Worm (Caenorhabditis elegans) whole organism, midembryonic: Measurements from ENCODE around the gene T26C5.4.

Source experiments
- T22C8.4 ChIP-seq: fragments of 200-800 bp; sonication (Bioruptor generic); IDR thresholded peaks from 2 replicates; pipeline ENCODE4 v1.3.6; 2022; ENCODE audit warnings: missing genetic modification characterization, missing compliant biosample characterization
- flt-1 ChIP-seq: fragments of 200-800 bp; sonication (Bioruptor generic); IDR thresholded peaks from 2 replicates; pipeline ENCODE4 v1.3.6; 2022; ENCODE audit warnings: missing genetic modification characterization, missing compliant biosample characterization
- klf-2 ChIP-seq: fragments of 200-800 bp; sonication (Bioruptor generic); conservative IDR thresholded peaks from 2 replicates; pipeline ENCODE4 v1.3.6; 2022; ENCODE audit warnings: missing genetic modification reagents, missing genetic modification characterization, missing compliant biosample characterization
- med-1 ChIP-seq: sonication (generic microtip); optimal IDR thresholded peaks from 2 replicates; lab custom pipeline; 2017; ENCODE audit warnings: missing genetic modification characterization, mild to moderate bottlenecking, missing compliant biosample characterization, antibody characterized with exemption, missing genetic modification reagents; ENCODE audit not compliant: insufficient read depth
- ztf-23 ChIP-seq: fragments of 200-800 bp; sonication (Bioruptor generic); IDR thresholded peaks from 2 replicates; pipeline ENCODE4 v1.3.6; 2022; ENCODE audit warnings: missing genetic modification reagents, missing genetic modification characterization, missing compliant biosample characterization
- ztf-29 ChIP-seq: fragments of 200-800 bp; sonication (Bioruptor generic); IDR thresholded peaks from 2 replicates; pipeline ENCODE4 v1.3.6; 2022; ENCODE audit warnings: missing genetic modification reagents, missing genetic modification characterization, missing compliant biosample characterization

- no peak for TF ChIP-seq klf-2 (GFP tag; lab: Robert Waterston, UW)
- TF ChIP-seq T22C8.4 = no peak
- no peak for TF ChIP-seq med-1 (GFP tag; lab: Kevin White, UChicago)
- no peak for TF ChIP-seq ztf-29 (GFP tag; lab: Robert Waterston, UW)
- TF ChIP-seq flt-1 (GFP tag; lab: Robert Waterston, UW) = no peak
- no peak for TF ChIP-seq ztf-23 (GFP tag; lab: Robert Waterston, UW)
Measured at ce11 chrII:9260026-9260425, 9.7 kb upstream of the T26C5.4 start.
